4 worm cellular contexts compared by ENCODE assay signal in genomic region chrX:15042549-15042948, ce11.
TF ChIP-seq lines count a peak whose summit lies in the region.

No protein-coding gene starts in this region.

TF ChIP-seq in whole organism, L1 larva, 84 proteins besides CTCF, POLR2A, EP300 and RAD21:
- TF ChIP-seq zip-4 (GFP tag; optimal IDR thresholded peaks at IDR 0.05; lab: Kevin White, UChicago) (no peak), blmp-1 (tag; optimal IDR thresholded peaks at IDR 0.05; lab: Kevin White, UChicago) (peak; percentile 23), nhr-12 (tag; optimal IDR thresholded peaks at IDR 0.05; lab: Kevin White, UChicago) (no peak), nhr-85 (tag; lab: Kevin White, UChicago) (peak; percentile 64), lin-15B (tag; optimal IDR thresholded peaks at IDR 0.05; lab: Kevin White, UChicago) (no peak), lin-14 (GFP tag; optimal IDR thresholded peaks at IDR 0.05; lab: Kevin White, UChicago) (peak; percentile 31), unc-130 (tag; optimal IDR thresholded peaks at IDR 0.05; lab: Kevin White, UChicago) (no peak), nhr-28 (tag; optimal IDR thresholded peaks at IDR 0.05; lab: Kevin White, UChicago) (no peak)
TF ChIP-seq in whole organism, L1 larva: peak in this region for 3.

TF ChIP-seq in whole organism, L2 larva, 48 proteins besides CTCF, POLR2A, EP300 and RAD21:
- TF ChIP-seq elt-3 (tag; optimal IDR thresholded peaks at IDR 0.05; lab: Kevin White, UChicago) (no peak), lin-39 (tag; optimal IDR thresholded peaks at IDR 0.05; lab: Kevin White, UChicago) (no peak), blmp-1 (tag; optimal IDR thresholded peaks at IDR 0.05; lab: Kevin White, UChicago; ENCODE audit: insufficient read depth) (peak; percentile 1), F13H6.1 (tag; optimal IDR thresholded peaks at IDR 0.05; lab: Kevin White, UChicago) (no peak), gmeb-1 (tag; optimal IDR thresholded peaks at IDR 0.05; lab: Kevin White, UChicago) (no peak), C34F6.9 (tag; optimal IDR thresholded peaks at IDR 0.05; lab: Kevin White, UChicago) (no peak), aly-2 (tag; optimal IDR thresholded peaks at IDR 0.05; lab: Kevin White, UChicago) (no peak), snpc-4 (tag; optimal IDR thresholded peaks at IDR 0.05; lab: Kevin White, UChicago) (no peak), nhr-25 (tag; optimal IDR thresholded peaks at IDR 0.05; lab: Kevin White, UChicago) (peak; percentile 20), sem-4 (tag; optimal IDR thresholded peaks at IDR 0.05; lab: Kevin White, UChicago) (no peak), ama-1 (optimal IDR thresholded peaks at IDR 0.05; lab: Kevin White, UChicago) (no peak), unc-62 (GFP tag; optimal IDR thresholded peaks at IDR 0.05; lab: Kevin White, UChicago) (no peak), nhr-77 (tag; optimal IDR thresholded peaks at IDR 0.05; lab: Kevin White, UChicago) (no peak), ztf-4 (tag; optimal IDR thresholded peaks at IDR 0.05; lab: Kevin White, UChicago) (no peak), egl-27 (tag; optimal IDR thresholded peaks at IDR 0.05; lab: Kevin White, UChicago) (no peak), ceh-16 (tag; optimal IDR thresholded peaks at IDR 0.05; lab: Kevin White, UChicago) (peak; percentile 30), skn-1 (tag; optimal IDR thresholded peaks at IDR 0.05; lab: Kevin White, UChicago) (no peak), ceh-82 (tag; optimal IDR thresholded peaks at IDR 0.05; lab: Kevin White, UChicago) (no peak)

TF ChIP-seq in whole organism, L3 larva, 47 proteins besides CTCF, POLR2A, EP300 and RAD21:
- TF ChIP-seq pqm-1 (tag; optimal IDR thresholded peaks at IDR 0.05; lab: Kevin White, UChicago), result no peak
- peak; percentile 88 for TF ChIP-seq elt-1 (tag; optimal IDR thresholded peaks at IDR 0.05; lab: Kevin White, UChicago)

TF ChIP-seq in whole organism, young adult, 124 proteins besides CTCF, POLR2A, EP300 and RAD21:
- TF ChIP-seq ceh-27 (GFP tag; optimal IDR thresholded peaks at IDR 0.05; lab: Kevin White, UChicago), result peak; percentile 21
- no peak for TF ChIP-seq egrh-3 (GFP tag; IDR thresholded peaks at IDR 0.05; lab: Robert Waterston, UW)
